Fruit fly (Drosophila melanogaster): ENCODE measurements around the gene Mrp4.

The Mrp4 gene

DNA sequence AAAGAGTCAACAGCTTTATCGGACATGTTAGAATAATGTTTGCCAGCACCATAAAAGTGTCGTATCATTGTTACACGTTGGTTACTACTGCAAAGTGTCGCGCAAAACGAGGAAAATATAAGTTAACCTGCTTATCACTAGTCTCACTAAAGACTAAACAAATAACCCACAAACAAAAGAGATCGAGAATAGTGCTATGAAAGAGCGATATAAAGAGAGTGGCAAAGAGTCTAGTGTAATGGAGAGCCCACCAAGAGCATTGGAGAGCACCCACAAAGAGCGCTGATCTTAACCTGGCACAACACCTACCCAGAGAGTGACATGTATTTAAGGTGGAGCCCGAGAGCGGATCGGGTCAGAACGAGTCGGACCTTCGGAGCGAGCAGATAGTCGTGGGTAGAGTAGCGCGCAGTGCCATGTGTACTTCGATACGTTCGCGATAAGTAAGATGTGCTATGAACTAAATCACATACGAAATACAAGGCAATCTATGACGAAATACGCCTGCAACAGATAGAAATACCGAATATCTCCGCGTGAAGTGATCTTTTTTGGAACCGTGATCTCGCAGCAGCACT lies at the start of gene Mrp4 (continued):
- TF ChIP-seq disco-r (GFP tag; optimal IDR thresholded peaks at IDR 0.05) (peak; percentile 50), Xbp1 (GFP tag; optimal IDR thresholded peaks at IDR 0.05) (no peak), CG16813 (GFP tag; IDR thresholded peaks at IDR 0.05; ENCODE audit: partially characterized antibody) (0 out of 3 replicates have a peak, but pooled peaks have one; percentile 21), ato (GFP tag; IDR thresholded peaks at IDR 0.05; ENCODE audit: partially characterized antibody) (peak; percentile 62), CG34376 (GFP tag; optimal IDR thresholded peaks at IDR 0.05) (peak; percentile 86), Sry-δ (GFP tag; optimal IDR thresholded peaks at IDR 0.05) (no peak), hkb (optimal IDR thresholded peaks at IDR 0.05) (no peak), hkb (GFP tag; IDR thresholded peaks at IDR 0.05) (peak; percentile 57; the same call in 1 of the 2 replicates), CG1529 (GFP tag; optimal IDR thresholded peaks at IDR 0.05) (peak; percentile 46), Fer2 (tag; optimal IDR thresholded peaks at IDR 0.05) (no peak), gsb (GFP tag; IDR thresholded peaks at IDR 0.05) (no peak; the same call in 1 of the 2 replicates), tna (GFP tag; IDR thresholded peaks at IDR 0.05; ENCODE audit: partially characterized antibody) (peak; percentile 48; the same call in 1 of the 2 replicates), Optix (GFP tag; IDR thresholded peaks at IDR 0.05) (no peak), CG7271 (tag; optimal IDR thresholded peaks at IDR 0.05) (no peak), zf30C (GFP tag; optimal IDR thresholded peaks at IDR 0.05) (no peak), chif (GFP tag; optimal IDR thresholded peaks at IDR 0.05) (no peak), tgo (GFP tag; IDR thresholded peaks at IDR 0.05) (no peak), her (GFP tag; optimal IDR thresholded peaks at IDR 0.05) (peak; percentile 78), sim (GFP tag; IDR thresholded peaks at IDR 0.05) (no peak), gro (GFP tag; optimal IDR thresholded peaks at IDR 0.05) (peak; percentile 12), Opbp (GFP tag; IDR thresholded peaks at IDR 0.05; ENCODE audit: partially characterized antibody) (peak; percentile 61), dati (GFP tag; IDR thresholded peaks at IDR 0.05) (no peak), Jarid2 (GFP tag; optimal IDR thresholded peaks at IDR 0.05) (peak; percentile 96), grn (GFP tag; optimal IDR thresholded peaks at IDR 0.05) (peak; percentile 96), CG11093 (GFP tag; IDR thresholded peaks at IDR 0.05) (no peak), CG15514 (GFP tag; optimal IDR thresholded peaks at IDR 0.05) (peak; percentile 40), Awh (GFP tag; IDR thresholded peaks at IDR 0.05) (peak; percentile 32; the same call in 1 of the 2 replicates), Dref (GFP tag; IDR thresholded peaks at IDR 0.05) (peak; percentile 31; the same call in 1 of the 2 replicates), mld (GFP tag; IDR thresholded peaks at IDR 0.05; ENCODE audit: partially characterized antibody) (0 out of 3 replicates have a peak, but pooled peaks have one; percentile 50), CG32532 (GFP tag; IDR thresholded peaks at IDR 0.05) (peak; percentile 78; the same call in 1 of the 2 replicates), pnt (GFP tag; optimal IDR thresholded peaks at IDR 0.05) (no peak), CG8478 (optimal IDR thresholded peaks at IDR 0.05) (no peak), Sry-β (GFP tag; optimal IDR thresholded peaks at IDR 0.05) (no peak), Hand (GFP tag; optimal IDR thresholded peaks at IDR 0.05) (peak; percentile 74), CG4404 (GFP tag; IDR thresholded peaks at IDR 0.05) (no peak), chn (GFP tag; optimal IDR thresholded peaks at IDR 0.05) (no peak), HLH3B (GFP tag; IDR thresholded peaks at IDR 0.05) (peak; percentile 54; the same call in 1 of the 2 replicates), tio (GFP tag; optimal IDR thresholded peaks at IDR 0.05) (no peak), Hsf (GFP tag; optimal IDR thresholded peaks at IDR 0.05) (no peak), dpn (GFP tag; optimal IDR thresholded peaks at IDR 0.05) (no peak), sqz (GFP tag; optimal IDR thresholded peaks at IDR 0.05) (peak; percentile 48), Pdp1 (GFP tag; optimal IDR thresholded peaks at IDR 0.05) (peak in 1 of 2 experiments; percentile 56), slbo (GFP tag; IDR thresholded peaks at IDR 0.05) (peak; percentile 56), dm (GFP tag; optimal IDR thresholded peaks at IDR 0.05) (peak; percentile 37), CG10274 (GFP tag; optimal IDR thresholded peaks at IDR 0.05) (no peak), CG13775 (GFP tag; optimal IDR thresholded peaks at IDR 0.05) (no peak), fd3F (GFP tag; optimal IDR thresholded peaks at IDR 0.05) (no peak), Med (GFP tag) (peak; percentile 79), amos (GFP tag; IDR thresholded peaks at IDR 0.05; ENCODE audit: partially characterized antibody) (peak; percentile 40; the same call in 1 of the 2 replicates), cato (GFP tag; optimal IDR thresholded peaks at IDR 0.05; ENCODE audit: borderline replicate concordance) (no peak)
